Worm (Caenorhabditis elegans) whole organism, mixed stage, embryonic: ENCODE results near the gene T25B9.6.

Experiments used
- ceh-83 ChIP-seq: fragments of 200-800 bp; sonication (Bioruptor generic); optimal IDR thresholded peaks from 2 replicates; lab custom pipeline; 2018; ENCODE audit warnings: mild to moderate bottlenecking, missing genetic modification characterization, missing compliant biosample characterization
- lin-32 ChIP-seq: fragments of 200-800 bp; sonication (Bioruptor generic); optimal IDR thresholded peaks from 2 replicates; lab custom pipeline; 2018; ENCODE audit warnings: mild to moderate bottlenecking, missing genetic modification characterization, missing compliant biosample characterization
- mep-1 ChIP-seq: fragments of 150-350 bp; optimal IDR thresholded peaks from 2 replicates; lab custom pipeline; 2017; ENCODE audit warnings: missing biosample characterization, missing genetic modification reagents, missing genetic modification characterization, inconsistent platforms
- nhr-12 ChIP-seq: fragments of 150-350 bp; optimal IDR thresholded peaks from 2 replicates; lab custom pipeline; 2014; ENCODE audit warnings: missing biosample characterization, missing genetic modification characterization
- nhr-76 ChIP-seq: sonication (generic microtip); optimal IDR thresholded peaks from 2 replicates; lab custom pipeline; 2017; ENCODE audit warnings: missing biosample characterization, missing genetic modification characterization
- pha-4 ChIP-seq: fragments of 150-350 bp; optimal IDR thresholded peaks from 2 replicates; lab custom pipeline; 2018; ENCODE audit warnings: missing biosample characterization, missing genetic modification reagents, missing genetic modification characterization
- sem-2 ChIP-seq: fragments of 200-800 bp; sonication (Bioruptor generic); optimal IDR thresholded peaks from 2 replicates; lab custom pipeline; 2018; ENCODE audit warnings: mild to moderate bottlenecking, missing genetic modification characterization, missing compliant biosample characterization
- snpc-4 ChIP-seq: fragments of 150-350 bp; optimal IDR thresholded peaks from 2 replicates; lab custom pipeline; 2014; ENCODE audit warnings: missing biosample characterization, missing genetic modification characterization
- ztf-11 ChIP-seq: fragments of 150-350 bp; optimal IDR thresholded peaks from 2 replicates; lab custom pipeline; 2014; ENCODE audit warnings: missing biosample characterization, missing genetic modification characterization

DNA sequence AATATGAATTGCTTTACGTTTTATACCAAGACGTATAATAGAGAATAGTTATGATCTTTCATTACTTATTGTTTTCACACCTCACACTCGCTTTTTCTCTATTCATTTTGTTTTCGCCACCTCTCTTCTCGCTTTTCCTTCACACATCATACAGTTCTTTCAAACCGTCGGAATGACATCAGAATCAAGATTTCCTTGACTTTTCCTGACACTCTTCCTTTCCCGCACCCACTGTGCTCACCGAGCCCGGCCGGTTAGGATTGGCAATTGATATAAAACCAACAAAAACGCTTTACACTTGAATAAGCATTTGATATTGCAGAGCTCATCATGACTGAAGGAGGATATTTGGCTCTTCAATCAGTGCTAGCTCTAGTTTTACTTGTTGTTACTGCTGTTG, 41.4 kb downstream of the T25B9.6 start, which contains the start of gene zipt-2.1:
- no peak for TF ChIP-seq pha-4 (tag; lab: Kevin White, UChicago)
- TF ChIP-seq mep-1 (tag; lab: Kevin White, UChicago) = no peak
- TF ChIP-seq ztf-11 = no peak
- TF ChIP-seq nhr-76 (tag; lab: Kevin White, UChicago) = no peak
- no peak for TF ChIP-seq snpc-4 (tag; lab: Kevin White, UChicago)
- TF ChIP-seq ceh-83 = no peak
- no peak for TF ChIP-seq lin-32
- no peak for TF ChIP-seq nhr-12 (tag; lab: Kevin White, UChicago)
- TF ChIP-seq sem-2 (GFP tag; lab: Kevin White, UChicago) = no peak
